Worm (Caenorhabditis elegans) whole organism, L3 larva: Measurements from ENCODE around the gene Y69A2AR.22.

Experiments
- ZK546.5 ChIP-seq: sonication (generic microtip); optimal IDR thresholded peaks from 2 replicates; lab custom pipeline; 2017; ENCODE audit warnings: missing biosample characterization, missing genetic modification characterization
- ama-1 ChIP-seq: fragments of 150-350 bp; optimal IDR thresholded peaks from 2 replicates; lab custom pipeline; 2018
- ceh-16 ChIP-seq: sonication (generic microtip); optimal IDR thresholded peaks from 2 replicates; lab custom pipeline; 2017; ENCODE audit warnings: missing biosample characterization, missing genetic modification characterization
- ceh-28 ChIP-seq: fragments of 150-350 bp; optimal IDR thresholded peaks from 2 replicates; lab custom pipeline; 2014; ENCODE audit warnings: missing biosample characterization, missing genetic modification reagents, missing genetic modification characterization
- ceh-82 ChIP-seq: fragments of 150-350 bp; optimal IDR thresholded peaks from 2 replicates; lab custom pipeline; 2014; ENCODE audit warnings: missing biosample characterization, missing genetic modification characterization
- ceh-9 ChIP-seq: sonication (generic microtip); optimal IDR thresholded peaks from 2 replicates; lab custom pipeline; 2018; ENCODE audit warnings: missing biosample characterization, missing genetic modification characterization
- daf-12 ChIP-seq: fragments of 150-350 bp; optimal IDR thresholded peaks from 2 replicates; lab custom pipeline; 2014; ENCODE audit warnings: missing biosample characterization, missing genetic modification reagents, missing genetic modification characterization
- egl-5 ChIP-seq: fragments of 150-350 bp; optimal IDR thresholded peaks from 2 replicates; lab custom pipeline; 2017; ENCODE audit warnings: missing biosample characterization, missing genetic modification reagents, missing genetic modification characterization, inconsistent platforms
- elt-1 ChIP-seq: fragments of 150-350 bp; optimal IDR thresholded peaks from 2 replicates; lab custom pipeline; 2014; ENCODE audit warnings: missing biosample characterization, missing genetic modification characterization
- elt-2 ChIP-seq: sonication (generic microtip); optimal IDR thresholded peaks from 2 replicates; lab custom pipeline; 2016; ENCODE audit warnings: missing genetic modification reagents, mild to moderate bottlenecking, missing genetic modification characterization, missing compliant biosample characterization
- eor-1 ChIP-seq, 2 experiments: fragments of 150-350 bp; optimal IDR thresholded peaks; 2 replicates each; lab custom pipeline; 2014 to 2018; ENCODE audit warnings: missing biosample characterization in 2 of 2, missing genetic modification characterization in 2 of 2
- fkh-10 ChIP-seq: sonication (generic microtip); optimal IDR thresholded peaks from 2 replicates; lab custom pipeline; 2017; ENCODE audit warnings: missing biosample characterization, missing genetic modification reagents, missing genetic modification characterization
- fkh-2 ChIP-seq: fragments of 150-350 bp; optimal IDR thresholded peaks from 2 replicates; lab custom pipeline; 2014; ENCODE audit warnings: missing biosample characterization, missing genetic modification reagents, missing genetic modification characterization
- fos-1 ChIP-seq: fragments of 150-350 bp; optimal IDR thresholded peaks from 2 replicates; lab custom pipeline; 2014; ENCODE audit warnings: missing biosample characterization, missing genetic modification characterization
- jun-1 ChIP-seq: fragments of 150-350 bp; optimal IDR thresholded peaks from 2 replicates; lab custom pipeline; 2014; ENCODE audit warnings: missing biosample characterization, missing genetic modification reagents, missing genetic modification characterization
- mdl-1 ChIP-seq: fragments of 150-350 bp; optimal IDR thresholded peaks from 2 replicates; lab custom pipeline; 2014; ENCODE audit warnings: missing biosample characterization, missing genetic modification characterization
- mml-1 ChIP-seq: fragments of 150-350 bp; sonication (generic microtip); optimal IDR thresholded peaks from 3 replicates; lab custom pipeline; 2014; ENCODE audit warnings: missing biosample characterization, missing genetic modification characterization
- nfya-1 ChIP-seq: sonication (generic microtip); optimal IDR thresholded peaks from 2 replicates; lab custom pipeline; 2017; ENCODE audit warnings: missing genetic modification characterization, mild to moderate bottlenecking, missing compliant biosample characterization, antibody characterized with exemption, moderate library complexity; ENCODE audit not compliant: insufficient read depth
- nhr-11 ChIP-seq: fragments of 150-350 bp; optimal IDR thresholded peaks from 2 replicates; lab custom pipeline; 2014; ENCODE audit warnings: missing biosample characterization, missing genetic modification characterization
- nhr-12 ChIP-seq: fragments of 150-350 bp; optimal IDR thresholded peaks from 2 replicates; lab custom pipeline; 2014; ENCODE audit warnings: missing biosample characterization, missing genetic modification characterization
- nhr-23 ChIP-seq: fragments of 150-350 bp; optimal IDR thresholded peaks from 2 replicates; lab custom pipeline; 2014; ENCODE audit warnings: missing biosample characterization, missing genetic modification reagents, missing genetic modification characterization
- nhr-237 ChIP-seq: fragments of 150-350 bp; optimal IDR thresholded peaks from 2 replicates; lab custom pipeline; 2014; ENCODE audit warnings: missing biosample characterization, missing genetic modification characterization
- nhr-25 ChIP-seq: sonication (generic microtip); optimal IDR thresholded peaks from 2 replicates; lab custom pipeline; 2017; ENCODE audit warnings: missing biosample characterization, missing genetic modification characterization
- nhr-28 ChIP-seq: fragments of 150-350 bp; optimal IDR thresholded peaks from 2 replicates; lab custom pipeline; 2014; ENCODE audit warnings: missing biosample characterization, missing genetic modification characterization
- nhr-67 ChIP-seq: fragments of 150-350 bp; optimal IDR thresholded peaks from 2 replicates; lab custom pipeline; 2014; ENCODE audit warnings: missing biosample characterization, missing genetic modification characterization
- nhr-76 ChIP-seq: fragments of 150-350 bp; sonication (generic microtip); optimal IDR thresholded peaks from 5 replicates; lab custom pipeline; 2014; ENCODE audit warnings: missing biosample characterization, missing genetic modification characterization
- nhr-77 ChIP-seq: fragments of 150-350 bp; optimal IDR thresholded peaks from 2 replicates; lab custom pipeline; 2014; ENCODE audit warnings: missing biosample characterization, missing genetic modification characterization
- pha-4 ChIP-seq: fragments of 150-350 bp; optimal IDR thresholded peaks from 2 replicates; lab custom pipeline; 2014; ENCODE audit warnings: missing biosample characterization, missing genetic modification reagents, missing genetic modification characterization
- pqm-1 ChIP-seq: fragments of 150-350 bp; optimal IDR thresholded peaks from 2 replicates; lab custom pipeline; 2017; ENCODE audit warnings: missing biosample characterization, missing genetic modification characterization, inconsistent platforms
- skn-1 ChIP-seq: fragments of 150-350 bp; optimal IDR thresholded peaks from 2 replicates; lab custom pipeline; 2014; ENCODE audit warnings: missing biosample characterization, missing genetic modification characterization
- snpc-4 ChIP-seq: fragments of 150-350 bp; optimal IDR thresholded peaks from 2 replicates; lab custom pipeline; 2014; ENCODE audit warnings: missing biosample characterization, missing genetic modification characterization
- tbx-2 ChIP-seq: sonication (generic microtip); optimal IDR thresholded peaks from 2 replicates; lab custom pipeline; 2016; ENCODE audit warnings: mild to moderate bottlenecking, missing genetic modification characterization, missing compliant biosample characterization
- unc-39 ChIP-seq: sonication (generic microtip); optimal IDR thresholded peaks from 4 replicates; lab custom pipeline; 2017; ENCODE audit warnings: missing biosample characterization, missing genetic modification characterization
- unc-62 ChIP-seq: fragments of 150-350 bp; sonication (generic microtip); optimal IDR thresholded peaks from 4 replicates; lab custom pipeline; 2014; ENCODE audit warnings: missing biosample characterization, missing genetic modification reagents, missing genetic modification characterization
- zag-1 ChIP-seq: fragments of 150-350 bp; optimal IDR thresholded peaks from 2 replicates; lab custom pipeline; 2014; ENCODE audit warnings: missing biosample characterization, missing genetic modification characterization
- ztf-4 ChIP-seq: fragments of 150-350 bp; optimal IDR thresholded peaks from 2 replicates; lab custom pipeline; 2014; ENCODE audit warnings: missing biosample characterization, missing genetic modification characterization

The Y69A2AR.22 gene

DNA sequence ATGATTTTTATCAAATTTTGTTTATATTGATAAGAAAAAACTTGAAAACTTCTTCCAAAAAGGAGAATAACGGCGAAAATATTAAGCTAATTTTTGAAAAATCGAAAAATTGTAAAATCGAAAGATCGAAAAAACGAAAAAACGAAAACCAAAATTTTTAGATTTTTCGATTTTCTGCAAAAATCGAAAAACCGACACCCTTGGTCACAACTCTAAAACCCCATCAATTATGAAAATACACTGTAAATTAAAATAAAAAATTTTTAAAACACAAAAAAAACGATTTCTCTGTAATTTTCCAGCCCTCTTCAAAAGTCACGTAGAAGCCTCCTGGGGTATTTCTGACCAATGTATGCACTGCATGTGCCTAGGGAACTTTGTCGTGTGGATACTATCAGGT is 37.6 kb downstream of the Y69A2AR.22 start, which contains the start of gene ilys-1:
Gene ilys-1 (plus strand): TSS at position 301 of the 400 bp plus-strand sequence.
- no peak for TF ChIP-seq unc-62 (GFP tag; lab: Kevin White, UChicago)

- TF ChIP-seq nhr-237 (tag; lab: Kevin White, UChicago), result no peak
- no peak for TF ChIP-seq ZK546.5
- no peak for TF ChIP-seq ceh-16
- TF ChIP-seq mdl-1 (tag; lab: Kevin White, UChicago), result no peak
- TF ChIP-seq unc-62 (GFP tag; lab: Kevin White, UChicago), result no peak
- TF ChIP-seq egl-5 (tag; lab: Kevin White, UChicago), result no peak
- no peak for TF ChIP-seq pha-4 (tag; lab: Kevin White, UChicago)
- no peak for TF ChIP-seq ceh-28
- TF ChIP-seq fkh-2 (tag; lab: Kevin White, UChicago), result no peak
- no peak for TF ChIP-seq eor-1 (tag; optimal IDR thresholded peaks at IDR 0.05; lab: Kevin White, UChicago)
Observed at ce11 chrIV:2467378-2467777, 40.3 kb downstream of the Y69A2AR.22 start, which contains the start of gene ilys-2. TSS of gene ilys-2 (plus strand) at chrIV:2467678.

ce11 chrIV:2466249-2466648 is 41.5 kb downstream of the Y69A2AR.22 start:
- TF ChIP-seq tbx-2 (tag; lab: Kevin White, UChicago), result no peak
- peak; percentile 61 for TF ChIP-seq elt-2
- TF ChIP-seq ztf-4 (tag; lab: Kevin White, UChicago), result no peak
- TF ChIP-seq fkh-2 (tag; lab: Kevin White, UChicago), result no peak
- peak; percentile 78 for TF ChIP-seq pqm-1 (tag; lab: Kevin White, UChicago)
- TF ChIP-seq egl-5 (tag; lab: Kevin White, UChicago), result no peak
- TF ChIP-seq daf-12, result no peak
- peak; percentile 11 for TF ChIP-seq jun-1 (tag; lab: Kevin White, UChicago)

DNA sequence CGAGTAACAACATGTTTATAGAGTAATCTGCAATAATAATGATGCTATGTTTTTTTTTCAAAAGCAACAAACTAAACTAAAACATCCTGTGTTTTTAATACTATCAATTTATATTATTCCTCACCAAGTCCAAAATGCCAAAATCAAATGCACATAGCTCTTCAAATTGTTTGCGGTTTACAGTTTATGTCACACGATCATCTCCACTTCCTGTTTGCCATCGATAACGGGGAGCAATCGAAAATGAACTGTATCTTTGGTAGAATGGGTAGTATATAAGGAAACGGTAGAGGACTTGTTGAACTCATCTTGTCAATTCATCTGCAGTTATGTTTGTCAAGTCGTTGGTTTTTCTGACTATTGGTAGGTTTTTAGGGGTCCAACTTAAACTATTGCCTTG is 43.6 kb downstream of the Y69A2AR.22 start, which contains the start of gene ilys-3:
Gene ilys-3 (plus strand): TSS at position 301 of the 400 bp plus-strand sequence.
- no peak for TF ChIP-seq egl-5 (tag; lab: Kevin White, UChicago)
- TF ChIP-seq elt-2, result no peak
- no peak for TF ChIP-seq nhr-11 (tag; lab: Kevin White, UChicago)
- TF ChIP-seq nhr-77 (tag; lab: Kevin White, UChicago), result no peak
- no peak for TF ChIP-seq nhr-76 (tag; lab: Kevin White, UChicago)
- no peak for TF ChIP-seq nhr-28 (tag; lab: Kevin White, UChicago)
- TF ChIP-seq eor-1 (tag; optimal IDR thresholded peaks at IDR 0.05; lab: Kevin White, UChicago), result no peak
- TF ChIP-seq ceh-82 (tag; lab: Kevin White, UChicago), result no peak
- TF ChIP-seq fkh-10 (GFP tag; lab: Kevin White, UChicago), result no peak
- TF ChIP-seq zag-1, result no peak
- no peak for TF ChIP-seq nhr-67 (tag; lab: Kevin White, UChicago)
- TF ChIP-seq ama-1 (lab: Kevin White, UChicago), result no peak
- no peak for TF ChIP-seq mml-1 (tag; lab: Kevin White, UChicago)
- no peak for TF ChIP-seq daf-12

- TF ChIP-seq nhr-12 (tag; lab: Kevin White, UChicago), result no peak
- peak; percentile 18 for TF ChIP-seq nhr-25 (tag; lab: Kevin White, UChicago)
- TF ChIP-seq nhr-23 (tag; lab: Kevin White, UChicago), result peak; percentile 60
- TF ChIP-seq elt-1 (tag; lab: Kevin White, UChicago), result peak; percentile 46
Observed at ce11 chrIV:2463311-2463710, 44.4 kb downstream of the Y69A2AR.22 start, which contains the start of gene cdh-10. TSS of gene cdh-10 (minus strand) at chrIV:2463369.

- TF ChIP-seq jun-1 (tag; lab: Kevin White, UChicago), result no peak
- no peak for TF ChIP-seq zag-1
- no peak for TF ChIP-seq unc-39 (tag; lab: Kevin White, UChicago)
- TF ChIP-seq nhr-25 (tag; lab: Kevin White, UChicago), result no peak
- TF ChIP-seq ceh-9 (tag; lab: Kevin White, UChicago), result no peak
- TF ChIP-seq snpc-4 (tag; lab: Kevin White, UChicago), result no peak
- no peak for TF ChIP-seq egl-5 (tag; lab: Kevin White, UChicago)
- TF ChIP-seq nhr-11 (tag; lab: Kevin White, UChicago), result no peak
- no peak for TF ChIP-seq nhr-12 (tag; lab: Kevin White, UChicago)
- no peak for TF ChIP-seq ztf-4 (tag; lab: Kevin White, UChicago)
- TF ChIP-seq unc-62 (GFP tag; lab: Kevin White, UChicago), result no peak
- TF ChIP-seq fos-1 (tag; lab: Kevin White, UChicago), result no peak
- no peak for TF ChIP-seq nhr-237 (tag; lab: Kevin White, UChicago)
- no peak for TF ChIP-seq nhr-28 (tag; lab: Kevin White, UChicago)
- TF ChIP-seq nfya-1, result no peak
- TF ChIP-seq daf-12, result no peak
- no peak for TF ChIP-seq eor-1 (tag; optimal IDR thresholded peaks at IDR 0.05; lab: Kevin White, UChicago)
- no peak for TF ChIP-seq skn-1 (tag; lab: Kevin White, UChicago)
Observed at ce11 chrIV:2461396-2461795, 46.3 kb downstream of the Y69A2AR.22 start.
